Worm (Caenorhabditis elegans) whole organism, L4 larva: ENCODE data around the gene T22F3.11.

Source experiments
- F26F4.8 ChIP-seq: fragments of 200-800 bp; sonication (Bioruptor generic); conservative IDR thresholded peaks from 2 replicates; pipeline ENCODE4 v1.3.6; 2022; ENCODE audit warnings: missing genetic modification characterization, missing compliant biosample characterization
- T26A8.4 ChIP-seq: fragments of 200-800 bp; sonication (Bioruptor generic); IDR thresholded peaks from 2 replicates; pipeline ENCODE4 v1.3.6; 2022; ENCODE audit warnings: missing genetic modification characterization, missing compliant biosample characterization
- ZK337.2 ChIP-seq: fragments of 200-800 bp; sonication (Bioruptor generic); IDR thresholded peaks from 2 replicates; pipeline ENCODE4 v1.3.6; 2022; ENCODE audit warnings: missing genetic modification reagents, missing genetic modification characterization, missing compliant biosample characterization
- aha-1 ChIP-seq: fragments of 150-350 bp; peaks from one replicate; lab custom pipeline; 2014; ENCODE audit warnings: missing biosample characterization, missing genetic modification characterization
- aly-2 ChIP-seq: sonication (generic microtip); optimal IDR thresholded peaks from 2 replicates; lab custom pipeline; 2018; ENCODE audit warnings: missing biosample characterization, missing genetic modification characterization
- ama-1 ChIP-seq: fragments of 150-350 bp; optimal IDR thresholded peaks from 2 replicates; lab custom pipeline; 2014; ENCODE audit warnings: inconsistent platforms, mixed read lengths
- attf-4 ChIP-seq: sonication (generic microtip); optimal IDR thresholded peaks from 3 replicates; lab custom pipeline; 2017; ENCODE audit warnings: missing biosample characterization, missing genetic modification characterization
- ceh-20 ChIP-seq: fragments of 200-800 bp; sonication (Bioruptor generic); IDR thresholded peaks from 2 replicates; pipeline ENCODE4 v1.3.6; 2022; ENCODE audit warnings: missing genetic modification reagents, missing genetic modification characterization, missing compliant biosample characterization
- ces-1 ChIP-seq: fragments of 150-350 bp; sonication (generic microtip); optimal IDR thresholded peaks from 4 replicates; lab custom pipeline; 2014; ENCODE audit warnings: missing biosample characterization, missing genetic modification reagents, missing genetic modification characterization
- daf-12 ChIP-seq: fragments of 150-350 bp; optimal IDR thresholded peaks from 2 replicates; lab custom pipeline; 2014; ENCODE audit warnings: missing biosample characterization, missing genetic modification reagents, missing genetic modification characterization
- daf-16 ChIP-seq, 3 experiments: sonication (generic microtip); optimal IDR thresholded peaks; 2 replicates each; lab custom pipeline; 2016 to 2017; ENCODE audit warnings: missing genetic modification characterization in 3 of 3, missing genetic modification reagents in 3 of 3, mild to moderate bottlenecking in 2 of 3, missing compliant biosample characterization in 2 of 3, missing biosample characterization in 1 of 3, moderate library complexity in 1 of 3
- daf-8 ChIP-seq: fragments of 200-800 bp; sonication (Bioruptor generic); IDR thresholded peaks from 2 replicates; pipeline ENCODE4 v1.3.6; 2022; ENCODE audit warnings: missing genetic modification characterization, missing compliant biosample characterization
- dmd-6 ChIP-seq: fragments of 200-800 bp; sonication (Bioruptor generic); IDR thresholded peaks from 2 replicates; pipeline ENCODE4 v1.3.6; 2022; ENCODE audit warnings: missing genetic modification reagents, missing genetic modification characterization, missing compliant biosample characterization
- dmd-9 ChIP-seq: fragments of 200-800 bp; sonication (Bioruptor generic); IDR thresholded peaks from 2 replicates; pipeline ENCODE4 v1.3.6; 2022; ENCODE audit warnings: missing genetic modification reagents, missing genetic modification characterization, missing compliant biosample characterization
- dve-1 ChIP-seq: sonication (generic microtip); optimal IDR thresholded peaks from 2 replicates; lab custom pipeline; 2017; ENCODE audit warnings: antibody characterized with exemption, mild to moderate bottlenecking, missing genetic modification characterization, missing compliant biosample characterization; ENCODE audit not compliant: insufficient read depth
- hlh-30 ChIP-seq: sonication (generic microtip); optimal IDR thresholded peaks from 2 replicates; lab custom pipeline; 2017; ENCODE audit warnings: antibody characterized with exemption, mild to moderate bottlenecking, missing genetic modification characterization, missing compliant biosample characterization; ENCODE audit not compliant: insufficient read depth
- lim-7 ChIP-seq: fragments of 200-800 bp; sonication (Bioruptor generic); IDR thresholded peaks from 2 replicates; pipeline ENCODE4 v1.3.6; 2022; ENCODE audit warnings: missing genetic modification characterization, missing compliant biosample characterization
- lin-15B ChIP-seq: fragments of 150-350 bp; sonication (generic microtip); optimal IDR thresholded peaks from 3 replicates; lab custom pipeline; 2014; ENCODE audit warnings: missing biosample characterization, missing genetic modification characterization
- lin-29 ChIP-seq: fragments of 200-800 bp; sonication (Bioruptor generic); IDR thresholded peaks from 2 replicates; pipeline ENCODE4 v1.3.6; 2022; ENCODE audit warnings: missing genetic modification reagents, missing genetic modification characterization, missing compliant biosample characterization
- lin-38 ChIP-seq: fragments of 200-800 bp; sonication (Bioruptor generic); IDR thresholded peaks from 2 replicates; pipeline ENCODE4 v1.3.6; 2022; ENCODE audit warnings: missing genetic modification reagents, missing genetic modification characterization, missing compliant biosample characterization
- madf-9 ChIP-seq: fragments of 200-800 bp; sonication (Bioruptor generic); conservative IDR thresholded peaks from 2 replicates; pipeline ENCODE4 v1.3.6; 2022; ENCODE audit warnings: missing genetic modification reagents, missing genetic modification characterization, missing compliant biosample characterization
- mdt-29 ChIP-seq: fragments of 200-800 bp; sonication (Bioruptor generic); IDR thresholded peaks from 2 replicates; pipeline ENCODE4 v1.3.6; 2022; ENCODE audit warnings: missing genetic modification reagents, missing genetic modification characterization, missing compliant biosample characterization
- mep-1 ChIP-seq: fragments of 150-350 bp; sonication (generic microtip); optimal IDR thresholded peaks from 3 replicates; lab custom pipeline; 2014; ENCODE audit warnings: missing biosample characterization, missing genetic modification characterization
- mes-2 ChIP-seq: sonication (generic microtip); optimal IDR thresholded peaks from 2 replicates; lab custom pipeline; 2016; ENCODE audit warnings: missing genotype, mild to moderate bottlenecking, missing genetic modification characterization, missing compliant biosample characterization; ENCODE audit not compliant: poor library complexity, severe bottlenecking
- nhr-25 ChIP-seq: sonication (generic microtip); optimal IDR thresholded peaks from 2 replicates; lab custom pipeline; 2017; ENCODE audit warnings: missing genetic modification characterization, mild to moderate bottlenecking, missing compliant biosample characterization, antibody characterized with exemption, moderate library complexity, borderline replicate concordance; ENCODE audit not compliant: insufficient read depth
- nhr-28 ChIP-seq: fragments of 150-350 bp; optimal IDR thresholded peaks from 2 replicates; lab custom pipeline; 2014; ENCODE audit warnings: missing biosample characterization, missing genetic modification characterization
- nhr-41 ChIP-seq: fragments of 200-800 bp; sonication (Bioruptor generic); IDR thresholded peaks from 2 replicates; pipeline ENCODE4 v1.3.6; 2022; ENCODE audit warnings: missing genetic modification reagents, missing genetic modification characterization, missing compliant biosample characterization
- pqm-1 ChIP-seq: sonication (generic microtip); optimal IDR thresholded peaks from 2 replicates; lab custom pipeline; 2017; ENCODE audit warnings: missing biosample characterization, missing genetic modification characterization
- spr-1 ChIP-seq: sonication (generic microtip); optimal IDR thresholded peaks from 2 replicates; lab custom pipeline; 2016; ENCODE audit warnings: mild to moderate bottlenecking, missing genetic modification characterization, missing compliant biosample characterization
- spr-3 ChIP-seq: fragments of 200-800 bp; sonication (Bioruptor generic); optimal IDR thresholded peaks from 2 replicates; lab custom pipeline; 2018; ENCODE audit warnings: mild to moderate bottlenecking, missing genetic modification characterization, missing compliant biosample characterization
- unc-130 ChIP-seq: sonication (generic microtip); optimal IDR thresholded peaks from 2 replicates; lab custom pipeline; 2016; ENCODE audit warnings: missing genetic modification reagents, missing genetic modification characterization, missing compliant biosample characterization
- unc-62 ChIP-seq, 3 experiments: fragments of 150-350 bp in 1 of 3; sonication (generic microtip); optimal IDR thresholded peaks in 2 of 3; peaks in 1 of 3; 1 replicate in 1 of 3; 2 replicates in 2 of 3; lab custom pipeline; 2014 to 2017; ENCODE audit warnings: missing biosample characterization in 3 of 3, missing genetic modification characterization in 3 of 3, missing genetic modification reagents in 3 of 3, missing genotype in 1 of 3
- ztf-7 ChIP-seq: fragments of 150-350 bp; optimal IDR thresholded peaks from 2 replicates; lab custom pipeline; 2014; ENCODE audit warnings: missing biosample characterization, missing genetic modification characterization

Gene T22F3.11

DNA sequence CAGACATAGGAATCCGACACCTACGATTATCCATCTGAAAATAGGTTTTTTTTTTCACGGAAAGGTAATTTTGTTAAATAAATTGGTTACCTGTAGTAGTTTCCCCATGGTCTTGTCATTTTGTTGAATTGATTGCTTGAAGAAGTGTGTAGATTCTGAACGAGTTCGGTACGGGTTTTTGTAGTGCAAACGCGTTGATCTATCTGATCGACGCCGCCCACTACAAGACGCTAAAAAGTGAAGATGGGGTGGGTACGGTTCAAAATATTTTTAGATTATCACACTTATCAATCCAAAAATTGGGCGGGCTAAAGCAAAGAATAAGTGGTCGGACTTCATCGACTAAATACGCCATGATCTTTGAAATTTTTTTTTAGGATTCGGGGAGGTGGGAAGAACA is at the start of gene T22F3.11:
TSS of gene T22F3.11 (minus strand) at position 157 of the 400 bp plus-strand sequence.
- TF ChIP-seq F26F4.8 (GFP tag; lab: Robert Waterston, UW) (no peak), hlh-30 (tag; lab: Kevin White, UChicago) (no peak), daf-16 (GFP tag; optimal IDR thresholded peaks at IDR 0.05; lab: Kevin White, UChicago) (no peak), daf-16 (tag; optimal IDR thresholded peaks at IDR 0.05; lab: Kevin White, UChicago) (no peak), daf-8 (GFP tag; lab: Robert Waterston, UW) (no peak), nhr-28 (peak; percentile 78), unc-130 (GFP tag; lab: Kevin White, UChicago) (no peak), dmd-6 (GFP tag; lab: Robert Waterston, UW) (no peak), attf-4 (tag; lab: Kevin White, UChicago) (no peak), mdt-29 (GFP tag; lab: Robert Waterston, UW) (no peak), spr-3 (no peak), T26A8.4 (GFP tag; lab: Robert Waterston, UW) (no peak), ces-1 (GFP tag; lab: Kevin White, UChicago) (no peak), aha-1 (tag; lab: Kevin White, UChicago) (peak; percentile 56), lin-29 (no peak)
- TF ChIP-seq, all 104 proteins: peak for 2

- no peak for TF ChIP-seq dve-1
- peak in 1 of 2 experiments; percentile 72 for TF ChIP-seq unc-62 (GFP tag; optimal IDR thresholded peaks at IDR 0.05 in 1 of 2; lab: Kevin White, UChicago)
- no peak for TF ChIP-seq unc-62 (tag; optimal IDR thresholded peaks at IDR 0.05; lab: Kevin White, UChicago)
Observed at ce11 chrV:3659472-3659871, 45.1 kb upstream of the T22F3.11 start, which contains the start of gene acr-23. acr-23 (minus strand) TSS chrV:3659572.

DNA sequence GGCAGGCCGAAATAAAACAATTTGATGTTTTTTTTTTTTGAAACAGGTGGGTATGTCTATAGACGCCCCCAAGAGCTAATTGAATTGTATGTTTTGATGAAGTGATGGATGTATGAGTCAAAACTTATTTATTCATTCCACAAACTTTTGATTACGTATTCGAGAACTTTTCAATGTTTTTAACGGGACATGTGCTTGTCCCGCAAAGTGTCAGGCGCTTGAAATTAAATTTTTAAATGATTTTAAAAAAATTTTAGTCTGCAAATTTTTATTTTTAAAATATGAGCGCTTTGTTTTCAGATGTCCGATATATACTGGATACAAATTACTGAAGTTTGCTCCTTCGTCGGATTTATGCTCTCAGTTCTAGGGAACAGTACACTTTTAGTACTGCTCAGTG is 35.1 kb upstream of the T22F3.11 start, which contains the start of gene str-114:
TSS of gene str-114 (plus strand) at position 301 of the 400 bp plus-strand sequence.
- TF ChIP-seq ama-1 (lab: Kevin White, UChicago) (no peak), ZK337.2 (GFP tag; lab: Robert Waterston, UW) (no peak), aha-1 (tag; lab: Kevin White, UChicago) (peak; percentile 81), nhr-41 (GFP tag; lab: Robert Waterston, UW) (no peak)
- TF ChIP-seq, all 104 proteins: peak for 1

ce11 chrV:3647862-3648261 is 33.5 kb upstream of the T22F3.11 start, which contains the start of gene F59B1.10:
F59B1.10 (minus strand) TSS chrV:3647962.
- TF ChIP-seq pqm-1 (tag; lab: Kevin White, UChicago) (no peak), nhr-41 (GFP tag; lab: Robert Waterston, UW) (no peak), ztf-7 (no peak), aly-2 (tag; lab: Kevin White, UChicago) (no peak), lin-38 (GFP tag; lab: Robert Waterston, UW) (no peak), dmd-9 (GFP tag; lab: Robert Waterston, UW) (no peak), lin-15B (tag; lab: Kevin White, UChicago) (no peak), lim-7 (GFP tag; lab: Robert Waterston, UW) (no peak), mep-1 (tag; lab: Kevin White, UChicago) (no peak), daf-12 (no peak), ama-1 (lab: Kevin White, UChicago) (no peak), F26F4.8 (GFP tag; lab: Robert Waterston, UW) (no peak), madf-9 (GFP tag; lab: Robert Waterston, UW) (no peak), spr-1 (tag; lab: Kevin White, UChicago) (no peak), unc-62 (GFP tag; optimal IDR thresholded peaks at IDR 0.05 in 1 of 2; lab: Kevin White, UChicago) (no peak), unc-62 (tag; optimal IDR thresholded peaks at IDR 0.05; lab: Kevin White, UChicago) (no peak), mes-2 (tag; lab: Kevin White, UChicago) (no peak), mdt-29 (GFP tag; lab: Robert Waterston, UW) (no peak), ceh-20 (no peak), nhr-25 (no peak)
